Worm (Caenorhabditis elegans): ENCODE results near the gene fat-4.
"Not testable (repeated sequence)": the region's sequence is repeated elsewhere in the genome, so short reads cannot be mapped to it uniquely, and the experiment has no call there.

ce11 chrIV:9767054-9767453 is 32.2 kb upstream of the fat-4 start, which contains the start of gene msp-79:
- TF ChIP-seq ceh-27 (GFP tag; optimal IDR thresholded peaks at IDR 0.05); C17E4.6 (GFP tag; IDR thresholded peaks at IDR 0.05); attf-5 (GFP tag; optimal IDR thresholded peaks at IDR 0.05); let-607 (tag; optimal IDR thresholded peaks at IDR 0.05); zim-3 (tag; optimal IDR thresholded peaks at IDR 0.05): not testable (repeated sequence)

All from whole organism, young adult.